Worm (Caenorhabditis elegans) whole organism, late embryonic: ENCODE results near the gene C35C5.10.
A peak's percentile ranks its signal among the peaks of the same experiment; 100 is the strongest.

ENCODE experiments used
- C38D4.7 ChIP-seq: fragments of 200-800 bp; sonication (Bioruptor generic); optimal IDR thresholded peaks from 2 replicates; lab custom pipeline; 2018; ENCODE audit warnings: mild to moderate bottlenecking, missing genetic modification characterization, moderate library complexity, missing compliant biosample characterization
- F13H6.1 ChIP-seq: sonication (generic microtip); optimal IDR thresholded peaks from 2 replicates; lab custom pipeline; 2016; ENCODE audit warnings: missing genetic modification characterization, missing compliant biosample characterization
- T23F11.4 ChIP-seq: fragments of 200-800 bp; sonication (Bioruptor generic); optimal IDR thresholded peaks from 2 replicates; lab custom pipeline; 2018; ENCODE audit warnings: mild to moderate bottlenecking, missing genetic modification characterization, missing compliant biosample characterization
- Y22D7AL.16 ChIP-seq: sonication (generic microtip); optimal IDR thresholded peaks from 2 replicates; lab custom pipeline; 2016; ENCODE audit warnings: missing genetic modification characterization, missing compliant biosample characterization
- ama-1 ChIP-seq: fragments of 150-350 bp; optimal IDR thresholded peaks from 2 replicates; lab custom pipeline; 2014
- ceh-18 ChIP-seq: sonication (generic microtip); optimal IDR thresholded peaks from 2 replicates; lab custom pipeline; 2016; ENCODE audit warnings: missing genetic modification characterization, missing compliant biosample characterization
- ceh-2 ChIP-seq: sonication (generic microtip); optimal IDR thresholded peaks from 2 replicates; lab custom pipeline; 2016; ENCODE audit warnings: missing genotype, missing genetic modification characterization, missing compliant biosample characterization
- ceh-30 ChIP-seq: fragments of 150-350 bp; optimal IDR thresholded peaks from 2 replicates; lab custom pipeline; 2014; ENCODE audit warnings: missing biosample characterization, missing genetic modification characterization
- ceh-31 ChIP-seq: sonication (generic microtip); optimal IDR thresholded peaks from 2 replicates; lab custom pipeline; 2016; ENCODE audit warnings: missing genetic modification characterization, missing compliant biosample characterization
- ceh-34 ChIP-seq: sonication (generic microtip); optimal IDR thresholded peaks from 2 replicates; lab custom pipeline; 2016; ENCODE audit warnings: mild to moderate bottlenecking, missing genetic modification characterization, missing compliant biosample characterization
- ceh-6 ChIP-seq: fragments of 200-800 bp; sonication (Bioruptor generic); optimal IDR thresholded peaks from 2 replicates; lab custom pipeline; 2018; ENCODE audit warnings: mild to moderate bottlenecking, missing genetic modification characterization, missing compliant biosample characterization
- elt-2 ChIP-seq: sonication (generic microtip); optimal IDR thresholded peaks from 2 replicates; lab custom pipeline; 2016; ENCODE audit warnings: missing genetic modification reagents, missing genetic modification characterization, missing compliant biosample characterization
- elt-4 ChIP-seq: sonication (generic microtip); optimal IDR thresholded peaks from 2 replicates; lab custom pipeline; 2016; ENCODE audit warnings: missing genetic modification characterization, missing compliant biosample characterization
- ets-4 ChIP-seq: sonication (generic microtip); optimal IDR thresholded peaks from 2 replicates; lab custom pipeline; 2016; ENCODE audit warnings: missing genetic modification characterization, missing compliant biosample characterization
- fkh-10 ChIP-seq: fragments of 150-350 bp; optimal IDR thresholded peaks from 2 replicates; lab custom pipeline; 2014; ENCODE audit warnings: missing biosample characterization, missing genetic modification reagents, missing genetic modification characterization
- gmeb-2 ChIP-seq: sonication (generic microtip); optimal IDR thresholded peaks from 2 replicates; lab custom pipeline; 2016; ENCODE audit warnings: missing genetic modification characterization, inconsistent platforms, missing compliant biosample characterization
- hlh-13 ChIP-seq: fragments of 200-800 bp; sonication (Bioruptor generic); optimal IDR thresholded peaks from 2 replicates; lab custom pipeline; 2018; ENCODE audit warnings: mild to moderate bottlenecking, missing genetic modification characterization, missing compliant biosample characterization
- nfya-1 ChIP-seq: sonication (generic microtip); optimal IDR thresholded peaks from 2 replicates; lab custom pipeline; 2017; ENCODE audit warnings: missing genetic modification characterization, mild to moderate bottlenecking, missing compliant biosample characterization, antibody characterized with exemption, moderate library complexity
- nhr-11 ChIP-seq: fragments of 150-350 bp; optimal IDR thresholded peaks from 2 replicates; lab custom pipeline; 2014; ENCODE audit warnings: missing biosample characterization, missing genetic modification characterization
- nhr-232 ChIP-seq: sonication (generic microtip); optimal IDR thresholded peaks from 2 replicates; lab custom pipeline; 2016; ENCODE audit warnings: missing genetic modification characterization, missing compliant biosample characterization
- pag-3 ChIP-seq: sonication (generic microtip); optimal IDR thresholded peaks from 2 replicates; lab custom pipeline; 2016; ENCODE audit warnings: missing compliant biosample characterization, missing genetic modification characterization, borderline replicate concordance
- pat-9 ChIP-seq: fragments of 200-800 bp; sonication (Bioruptor generic); optimal IDR thresholded peaks from 2 replicates; lab custom pipeline; 2018; ENCODE audit warnings: mild to moderate bottlenecking, missing genetic modification characterization, moderate library complexity, missing compliant biosample characterization
- pax-1 ChIP-seq: fragments of 150-350 bp; optimal IDR thresholded peaks from 2 replicates; lab custom pipeline; 2014; ENCODE audit warnings: missing biosample characterization, missing genetic modification characterization
- pha-2 ChIP-seq: sonication (generic microtip); optimal IDR thresholded peaks from 2 replicates; lab custom pipeline; 2017; ENCODE audit warnings: mild to moderate bottlenecking, missing genetic modification characterization, missing compliant biosample characterization
- pha-4 ChIP-seq: fragments of 150-350 bp; optimal IDR thresholded peaks from 2 replicates; lab custom pipeline; 2018; ENCODE audit warnings: missing biosample characterization, missing genetic modification reagents, missing genetic modification characterization
- pqm-1 ChIP-seq: sonication (generic microtip); optimal IDR thresholded peaks from 2 replicates; lab custom pipeline; 2016; ENCODE audit warnings: missing genetic modification characterization, missing compliant biosample characterization
- pros-1 ChIP-seq: fragments of 150-350 bp; optimal IDR thresholded peaks from 2 replicates; lab custom pipeline; 2014; ENCODE audit warnings: missing biosample characterization, missing genetic modification reagents, missing genetic modification characterization
- rnt-1 ChIP-seq: sonication (generic microtip); optimal IDR thresholded peaks from 2 replicates; lab custom pipeline; 2016; ENCODE audit warnings: missing genetic modification characterization, missing compliant biosample characterization
- sdc-2 ChIP-seq: sonication (generic microtip); optimal IDR thresholded peaks from 2 replicates; lab custom pipeline; 2016; ENCODE audit warnings: missing genotype, missing genetic modification characterization, missing compliant biosample characterization
- tbx-2 ChIP-seq: sonication (generic microtip); optimal IDR thresholded peaks from 2 replicates; lab custom pipeline; 2016; ENCODE audit warnings: missing genetic modification characterization, missing compliant biosample characterization
- unc-3 ChIP-seq, 2 experiments: fragments of 200-800 bp in 1 of 2; sonication (Bioruptor generic) in 1 of 2; sonication (generic microtip) in 1 of 2; conservative IDR thresholded peaks in 1 of 2; optimal IDR thresholded peaks in 1 of 2; 2 replicates each; pipeline versions ENCODE4 v1.3.6 to Lab custom; 2016 to 2022; ENCODE audit warnings: missing compliant biosample characterization in 2 of 2, missing genetic modification characterization in 2 of 2, missing genetic modification reagents in 1 of 2
- unc-86 ChIP-seq: sonication (generic microtip); optimal IDR thresholded peaks from 2 replicates; lab custom pipeline; 2016; ENCODE audit warnings: missing genetic modification characterization, missing compliant biosample characterization
- ztf-16 ChIP-seq: sonication (generic microtip); optimal IDR thresholded peaks from 2 replicates; lab custom pipeline; 2017; ENCODE audit warnings: missing genetic modification characterization, missing compliant biosample characterization

Gene C35C5.10

DNA sequence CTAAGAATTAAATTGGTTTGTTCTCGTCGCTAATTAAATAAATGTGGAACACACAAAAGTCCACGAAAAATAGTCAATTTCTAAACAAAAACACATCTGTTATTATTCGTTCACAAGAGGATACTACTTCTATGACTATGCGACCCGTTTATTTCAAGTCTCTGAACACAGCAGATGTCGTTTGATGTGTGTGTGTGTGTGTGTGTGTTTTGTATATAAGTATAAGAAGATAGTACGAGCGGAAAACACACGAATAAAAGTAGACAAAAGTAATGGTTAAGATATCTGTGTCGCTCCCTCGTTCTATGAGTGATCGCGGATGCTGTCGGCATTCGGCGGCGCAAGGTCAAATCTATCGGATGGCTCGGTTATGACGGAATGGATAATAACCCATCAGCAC lies 42.8 kb downstream of the C35C5.10 start:
- no peak for TF ChIP-seq pqm-1 (tag; lab: Kevin White, UChicago)
- no peak for TF ChIP-seq nfya-1
- no peak for TF ChIP-seq T23F11.4
- no peak for TF ChIP-seq elt-2
- TF ChIP-seq pros-1 (tag; lab: Kevin White, UChicago): no peak
- TF ChIP-seq F13H6.1 (tag; lab: Kevin White, UChicago): no peak
- TF ChIP-seq ceh-31 (tag; lab: Kevin White, UChicago): no peak
- no peak for TF ChIP-seq Y22D7AL.16 (tag; lab: Kevin White, UChicago)
- TF ChIP-seq pha-2 (tag; lab: Kevin White, UChicago): no peak
- no peak for TF ChIP-seq pag-3
- no peak for TF ChIP-seq elt-4 (tag; lab: Kevin White, UChicago)

DNA sequence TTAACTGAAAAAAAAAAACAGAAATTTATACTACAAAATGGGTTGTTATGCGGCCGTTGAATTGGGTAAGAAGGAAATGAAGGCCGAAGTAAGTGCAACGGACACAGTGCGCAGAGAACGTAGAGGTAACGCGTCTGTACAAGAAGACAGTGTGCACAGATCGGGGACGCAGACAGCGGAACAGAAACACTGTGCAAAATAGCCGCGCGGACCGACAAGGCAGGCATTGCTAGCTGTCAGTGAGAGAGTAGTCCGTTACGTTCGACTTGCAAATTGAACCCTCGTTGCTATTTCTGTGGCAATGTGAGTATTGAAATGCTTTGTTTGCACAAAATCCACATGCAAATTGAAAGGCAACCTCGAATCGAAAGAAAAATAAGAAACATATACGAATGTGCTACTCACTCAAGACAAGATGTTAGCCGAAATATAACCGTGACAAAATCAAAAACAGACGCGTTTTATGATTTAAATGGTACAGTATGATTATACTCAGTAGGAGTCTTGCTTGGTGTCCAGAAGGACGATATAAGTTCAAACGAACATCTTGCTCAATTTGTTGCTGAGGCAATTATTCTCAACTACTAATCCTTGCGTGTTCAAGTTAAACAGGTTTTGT lies 44.6 kb downstream of the C35C5.10 start:
- TF ChIP-seq ets-4 (tag; lab: Kevin White, UChicago) (no peak), fkh-10 (no peak), ceh-30 (tag; lab: Kevin White, UChicago) (no peak), unc-3 (GFP tag; conservative IDR thresholded peaks at IDR 0.05; lab: Robert Waterston, UW) (no peak), unc-3 (tag; optimal IDR thresholded peaks at IDR 0.05; lab: Kevin White, UChicago) (no peak), ama-1 (lab: Kevin White, UChicago) (no peak), pha-4 (tag; lab: Kevin White, UChicago) (no peak), sdc-2 (tag; lab: Kevin White, UChicago) (no peak), ceh-18 (tag; lab: Kevin White, UChicago) (no peak), pros-1 (tag; lab: Kevin White, UChicago) (no peak), gmeb-2 (tag; lab: Kevin White, UChicago) (no peak), rnt-1 (peak; percentile 13), unc-86 (tag; lab: Kevin White, UChicago) (no peak), ceh-2 (tag; lab: Kevin White, UChicago) (peak; percentile 7), tbx-2 (tag; lab: Kevin White, UChicago) (peak; percentile 21), nhr-11 (tag; lab: Kevin White, UChicago) (no peak), elt-2 (no peak), hlh-13 (GFP tag; lab: Kevin White, UChicago) (no peak), nhr-232 (no peak), pax-1 (tag; lab: Kevin White, UChicago) (no peak), ceh-34 (no peak), ceh-6 (GFP tag; lab: Kevin White, UChicago) (no peak), ceh-31 (tag; lab: Kevin White, UChicago) (no peak), ztf-16 (tag; lab: Kevin White, UChicago) (no peak), Y22D7AL.16 (tag; lab: Kevin White, UChicago) (no peak), nfya-1 (peak; percentile 5), C38D4.7 (GFP tag; lab: Kevin White, UChicago) (no peak)
- TF ChIP-seq, all 69 proteins: peak for 4

DNA sequence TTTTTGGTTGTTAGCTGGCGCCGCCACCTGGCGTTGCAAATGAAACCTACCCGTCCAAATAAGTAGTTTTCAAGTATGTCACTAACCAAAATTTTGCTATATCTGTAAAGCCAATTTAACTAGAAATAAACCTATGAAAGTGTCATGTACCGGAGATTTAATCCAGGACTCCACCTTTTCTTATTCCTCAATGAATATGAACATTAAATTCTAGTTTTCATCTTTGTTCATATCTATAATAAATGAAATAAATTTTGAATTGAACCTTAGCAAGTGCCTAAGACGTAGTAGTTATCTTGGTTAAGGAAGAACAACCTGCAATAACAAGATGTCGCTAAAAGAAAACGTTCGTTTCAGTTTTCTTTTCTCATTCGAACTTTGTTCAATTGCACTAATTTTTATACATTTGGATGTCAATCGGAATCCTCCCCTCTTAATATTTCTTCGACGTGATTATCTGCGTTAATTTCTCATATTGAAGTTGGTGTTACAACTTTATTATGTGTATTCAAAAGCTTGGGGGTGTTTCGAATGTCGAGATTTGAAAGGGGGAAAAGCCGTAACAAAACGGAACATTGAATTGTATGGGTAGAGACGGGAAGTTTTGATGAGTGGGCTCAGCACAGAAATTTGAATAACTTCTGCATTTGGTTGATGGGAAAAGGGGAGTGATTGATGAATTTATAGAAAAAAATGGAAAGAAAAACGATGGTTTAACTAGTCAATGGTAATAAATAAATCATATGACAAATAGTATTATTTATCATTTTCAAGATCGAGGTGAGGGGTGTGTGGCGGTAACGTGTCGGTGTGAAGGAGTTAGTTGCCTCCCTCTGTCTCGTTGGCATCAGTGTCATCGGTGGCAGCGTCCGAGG lies 47.4 kb downstream of the C35C5.10 start:
- TF ChIP-seq ama-1 (lab: Kevin White, UChicago): peak; percentile 42
- peak; percentile 28 for TF ChIP-seq T23F11.4
- no peak for TF ChIP-seq C38D4.7 (GFP tag; lab: Kevin White, UChicago)

DNA sequence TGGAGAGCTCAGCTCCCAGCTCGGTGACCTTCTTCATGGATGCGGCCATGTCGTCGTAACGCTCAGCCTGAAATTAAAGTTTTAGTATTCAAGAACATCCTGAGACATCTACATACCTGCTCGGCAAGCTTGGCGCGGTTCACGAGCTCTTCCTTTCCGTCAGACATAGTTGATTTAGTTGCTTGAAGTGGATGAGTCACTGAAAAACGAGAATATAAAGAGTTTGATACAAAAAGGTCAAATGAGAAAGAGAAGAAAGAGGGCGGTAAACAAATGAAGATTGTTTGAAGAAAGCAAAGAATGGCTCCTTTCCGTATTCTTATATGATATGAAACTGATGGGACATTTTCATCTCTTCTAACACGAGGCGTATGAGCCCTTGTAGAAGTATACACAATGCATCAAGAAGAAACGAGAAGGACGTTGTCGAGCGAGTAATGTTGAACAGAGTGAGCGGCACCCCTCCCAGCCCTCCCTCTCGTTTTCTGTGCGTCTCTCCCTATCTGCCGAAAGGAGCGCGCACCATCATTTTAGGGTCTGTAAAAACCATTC lies 49.2 kb downstream of the C35C5.10 start, which contains the start of gene ftt-2:
TSS of gene ftt-2 (minus strand) at position 206 of the 552 bp plus-strand sequence.
- TF ChIP-seq pat-9 (tag; lab: Kevin White, UChicago): no peak
- peak; percentile 5 for TF ChIP-seq ama-1 (lab: Kevin White, UChicago)
- TF ChIP-seq elt-4 (tag; lab: Kevin White, UChicago): no peak
